Fruit fly (Drosophila melanogaster): ENCODE results near the gene kek5.

The kek5 gene

dm6 chrX:19505334-19506185 lies 152.6 kb downstream of the kek5 start (continued):
- TF ChIP-seq peb (GFP tag; IDR thresholded peaks at IDR 0.05) (no peak), ATbp (GFP tag; optimal IDR thresholded peaks at IDR 0.05) (no peak), ara (GFP tag; IDR thresholded peaks at IDR 0.05) (no peak), corto (GFP tag; optimal IDR thresholded peaks at IDR 0.05) (no peak), H2.0 (GFP tag; IDR thresholded peaks at IDR 0.05) (no peak), CG6683 (GFP tag; optimal IDR thresholded peaks at IDR 0.05) (no peak), CG10267 (tag; optimal IDR thresholded peaks at IDR 0.05) (peak; percentile 26), stwl (tag; optimal IDR thresholded peaks at IDR 0.05) (peak; percentile 87), chinmo (GFP tag; IDR thresholded peaks at IDR 0.05; ENCODE audit: partially characterized antibody) (peak; percentile 90), onecut (GFP tag; IDR thresholded peaks at IDR 0.05) (peak; percentile 32; the same call in 1 of the 2 replicates), ttk (GFP tag; IDR thresholded peaks at IDR 0.05) (0 out of 2 replicates have a peak, but pooled peaks have one; percentile 15), CTCF (GFP tag; optimal IDR thresholded peaks at IDR 0.05) (peak; percentile 29), emc (GFP tag; optimal IDR thresholded peaks at IDR 0.05) (peak; percentile 22), CG15479 (GFP tag; optimal IDR thresholded peaks at IDR 0.05) (peak; percentile 88), CG16813 (GFP tag; IDR thresholded peaks at IDR 0.05; ENCODE audit: partially characterized antibody) (peak; percentile 84), CG8388 (GFP tag; optimal IDR thresholded peaks at IDR 0.05) (no peak), CG11723 (GFP tag; optimal IDR thresholded peaks at IDR 0.05) (no peak), aop (GFP tag; IDR thresholded peaks at IDR 0.05) (no peak), CG32772 (GFP tag; IDR thresholded peaks at IDR 0.05) (no peak), phol (tag; optimal IDR thresholded peaks at IDR 0.05) (peak; percentile 14), CG7372 (GFP tag; IDR thresholded peaks at IDR 0.05) (no peak), CG8478 (optimal IDR thresholded peaks at IDR 0.05) (no peak), sr (GFP tag; IDR thresholded peaks at IDR 0.05) (peak; percentile 99), Sox100B (GFP tag; optimal IDR thresholded peaks at IDR 0.05) (no peak), PHDP (tag; optimal IDR thresholded peaks at IDR 0.05) (no peak), CG11695 (GFP tag; IDR thresholded peaks at IDR 0.05) (0 out of 3 replicates have a peak, but pooled peaks have one; percentile 16), HHEX (GFP tag; optimal IDR thresholded peaks at IDR 0.05) (no peak), Dref (GFP tag; IDR thresholded peaks at IDR 0.05) (peak; percentile 88), pnt (GFP tag; optimal IDR thresholded peaks at IDR 0.05) (no peak), tup (GFP tag; optimal IDR thresholded peaks at IDR 0.05) (no peak), CG10209 (GFP tag; optimal IDR thresholded peaks at IDR 0.05) (no peak), CG13424 (tag; optimal IDR thresholded peaks at IDR 0.05) (peak; percentile 3), Mad (GFP tag; optimal IDR thresholded peaks at IDR 0.05) (peak; percentile 7), NC2β (GFP tag; optimal IDR thresholded peaks at IDR 0.05) (peak; percentile 37), hth (optimal IDR thresholded peaks at IDR 0.05) (no peak), danr (GFP tag; IDR thresholded peaks at IDR 0.05) (no peak), Pdp1 (GFP tag; optimal IDR thresholded peaks at IDR 0.05) (peak; percentile 23 to 52), Nf-YB (GFP tag; optimal IDR thresholded peaks at IDR 0.05) (no peak), z (GFP tag; IDR thresholded peaks at IDR 0.05) (no peak), CG9876 (GFP tag; optimal IDR thresholded peaks at IDR 0.05) (no peak), Fer3 (tag; optimal IDR thresholded peaks at IDR 0.05) (no peak), CG6765 (GFP tag; optimal IDR thresholded peaks at IDR 0.05) (no peak), cad (GFP tag; optimal IDR thresholded peaks at IDR 0.05) (no peak), hb (GFP tag; IDR thresholded peaks at IDR 0.05; ENCODE audit: partially characterized antibody) (peak; percentile 62; the same call in 1 of the 3 replicates), Oli (tag; optimal IDR thresholded peaks at IDR 0.05) (no peak), sens (GFP tag) (peak; percentile 72), bab2 (GFP tag; optimal IDR thresholded peaks at IDR 0.05) (peak; percentile 53), btn (GFP tag; optimal IDR thresholded peaks at IDR 0.05) (no peak), ssp (GFP tag; IDR thresholded peaks at IDR 0.05) (no peak), kah (GFP tag; optimal IDR thresholded peaks at IDR 0.05) (peak; percentile 7)

All from whole organism, embryonic.